Fruit fly (Drosophila melanogaster) whole organism, embryonic: ENCODE measurements around the gene Cog3.

Experiments used
- CG10274 ChIP-seq: fragments of 200-800 bp; sonication (Bioruptor generic); optimal IDR thresholded peaks from 3 replicates; lab custom pipeline; 2017; ENCODE audit warnings: missing biosample characterization, mild to moderate bottlenecking, missing genetic modification characterization
- CG10366 ChIP-seq: fragments of 200-800 bp; sonication (Bioruptor generic); IDR thresholded peaks from 2 replicates; pipeline ENCODE4 v1.3.6; 2022; ENCODE audit warnings: missing biosample characterization, missing genetic modification characterization
- CG10565 ChIP-seq: fragments of 200-800 bp; sonication (Bioruptor generic); optimal IDR thresholded peaks from 3 replicates; lab custom pipeline; 2016; ENCODE audit warnings: missing biosample characterization, mild to moderate bottlenecking, missing genetic modification characterization
- CG10979 ChIP-seq: fragments of 200-800 bp; sonication (Bioruptor generic); optimal IDR thresholded peaks from 2 replicates; lab custom pipeline; 2018; ENCODE audit warnings: missing biosample characterization, mild to moderate bottlenecking, missing genetic modification characterization, moderate library complexity
- CG11504 ChIP-seq: fragments of 200-800 bp; sonication (Bioruptor generic); optimal IDR thresholded peaks from 3 replicates; lab custom pipeline; 2019; ENCODE audit warnings: missing biosample characterization, mild to moderate bottlenecking, missing genetic modification characterization, moderate library complexity
- CG12155 ChIP-seq: fragments of 200-800 bp; sonication (Bioruptor generic); optimal IDR thresholded peaks from 3 replicates; lab custom pipeline; 2016; ENCODE audit warnings: missing biosample characterization, missing genetic modification characterization
- CG13287 ChIP-seq: fragments of 200-800 bp; sonication (Bioruptor generic); IDR thresholded peaks from 2 replicates; pipeline ENCODE4 v1.3.6; 2022; ENCODE audit warnings: missing biosample characterization, missing genetic modification characterization; ENCODE audit not compliant: partially characterized antibody
- CG14667 ChIP-seq: fragments of 200-800 bp; sonication (Bioruptor generic); IDR thresholded peaks from 2 replicates; pipeline ENCODE4 v1.3.6; 2022; ENCODE audit warnings: missing biosample characterization, missing genetic modification characterization
- CG15696 ChIP-seq: fragments of 200-800 bp; sonication (Bioruptor generic); optimal IDR thresholded peaks from 2 replicates; lab custom pipeline; 2019; ENCODE audit warnings: missing biosample characterization, mild to moderate bottlenecking, missing genetic modification characterization, moderate library complexity
- CG1647 ChIP-seq: fragments of 200-800 bp; sonication (Bioruptor generic); optimal IDR thresholded peaks from 3 replicates; lab custom pipeline; 2016; ENCODE audit warnings: missing biosample characterization, missing genetic modification characterization
- CG17568 ChIP-seq: fragments of 200-800 bp; sonication (Bioruptor generic); optimal IDR thresholded peaks from 2 replicates; lab custom pipeline; 2018; ENCODE audit warnings: missing biosample characterization, mild to moderate bottlenecking, missing genetic modification characterization, moderate library complexity
- CG31441 ChIP-seq: fragments of 200-800 bp; sonication (Bioruptor generic); IDR thresholded peaks from 2 replicates; pipeline ENCODE4 v1.3.6; 2022; ENCODE audit warnings: missing biosample characterization, missing genetic modification characterization
- CG3407 ChIP-seq: fragments of 200-800 bp; sonication (Bioruptor generic); optimal IDR thresholded peaks from 2 replicates; lab custom pipeline; 2018; ENCODE audit warnings: missing biosample characterization, mild to moderate bottlenecking, missing genetic modification characterization
- CG34224 ChIP-seq: fragments of 200-800 bp; sonication (Bioruptor generic); IDR thresholded peaks from 3 replicates; pipeline ENCODE4 v1.3.6; 2022; ENCODE audit warnings: missing biosample characterization, missing genetic modification characterization; ENCODE audit not compliant: partially characterized antibody
- CG34422 ChIP-seq: fragments of 200-800 bp; sonication (Bioruptor generic); IDR thresholded peaks from 3 replicates; pipeline ENCODE4 v1.3.6; 2022; ENCODE audit warnings: missing biosample characterization, missing genetic modification characterization
- CG4854 ChIP-seq: fragments of 200-800 bp; sonication (Bioruptor generic); optimal IDR thresholded peaks from 2 replicates; lab custom pipeline; 2016; ENCODE audit warnings: missing biosample characterization, missing genetic modification characterization, inconsistent platforms
- CG5245 ChIP-seq: fragments of 200-800 bp; sonication (Bioruptor generic); optimal IDR thresholded peaks from 3 replicates; lab custom pipeline; 2016; ENCODE audit warnings: missing biosample characterization, missing genetic modification characterization
- CG5953 ChIP-seq: fragments of 200-800 bp; sonication (Bioruptor generic); IDR thresholded peaks from 2 replicates; pipeline ENCODE4 v1.3.6; 2022; ENCODE audit warnings: missing biosample characterization, missing genetic modification characterization
- CG8290 ChIP-seq, 3 experiments: fragments of 200-800 bp; sonication (Bioruptor generic); optimal IDR thresholded peaks; 2 replicates each; lab custom pipeline; 2016 to 2019; ENCODE audit warnings: missing biosample characterization in 3 of 3, missing genetic modification characterization in 3 of 3, mild to moderate bottlenecking in 2 of 3, moderate library complexity in 1 of 3
- CG8388 ChIP-seq: fragments of 200-800 bp; sonication (Bioruptor generic); optimal IDR thresholded peaks from 2 replicates; lab custom pipeline; 2019; ENCODE audit warnings: missing biosample characterization, mild to moderate bottlenecking, missing genetic modification characterization, moderate library complexity
- CG9609 ChIP-seq: fragments of 200-800 bp; sonication (Bioruptor generic); optimal IDR thresholded peaks from 3 replicates; lab custom pipeline; 2016; ENCODE audit warnings: missing biosample characterization, missing genetic modification characterization
- Deaf1 ChIP-seq: fragments of 200-800 bp; optimal IDR thresholded peaks from 3 replicates; lab custom pipeline; 2019; ENCODE audit warnings: missing biosample characterization, mild to moderate bottlenecking, missing genetic modification characterization, moderate library complexity
- Dek ChIP-seq: fragments of 200-800 bp; sonication (Bioruptor generic); optimal IDR thresholded peaks from 3 replicates; lab custom pipeline; 2019; ENCODE audit warnings: missing biosample characterization, mild to moderate bottlenecking, missing genetic modification characterization, moderate library complexity
- Hand ChIP-seq: fragments of 200-800 bp; sonication (Bioruptor generic); optimal IDR thresholded peaks from 2 replicates; lab custom pipeline; 2017; ENCODE audit warnings: mild to moderate bottlenecking, missing biosample characterization, missing genetic modification reagents, missing genetic modification characterization
- Hmr ChIP-seq: fragments of 200-800 bp; sonication (Bioruptor generic); optimal IDR thresholded peaks from 3 replicates; lab custom pipeline; 2017; ENCODE audit warnings: mild to moderate bottlenecking, missing biosample characterization, missing genetic modification reagents, missing genetic modification characterization
- PHDP ChIP-seq: fragments of 200-800 bp; sonication (Bioruptor generic); optimal IDR thresholded peaks from 3 replicates; lab custom pipeline; 2018; ENCODE audit warnings: missing biosample characterization, mild to moderate bottlenecking, missing genetic modification characterization, moderate library complexity
- Trl ChIP-seq, 3 experiments: fragments of >200 bp in 2 of 3; fragments of 200-800 bp in 1 of 3; sonication (Bioruptor generic) in 1 of 3; optimal IDR thresholded peaks; 2 replicates in 1 of 3; 3 replicates in 2 of 3; lab custom pipeline; 2016 to 2017; ENCODE audit warnings: missing biosample characterization in 1 of 3, missing genetic modification characterization in 1 of 3
- Xbp1 ChIP-seq: fragments of 200-800 bp; sonication (Bioruptor generic); optimal IDR thresholded peaks from 3 replicates; lab custom pipeline; 2016; ENCODE audit warnings: missing biosample characterization, mild to moderate bottlenecking, missing genetic modification characterization
- az2 ChIP-seq: fragments of 200-800 bp; sonication (Bioruptor generic); optimal IDR thresholded peaks from 3 replicates; lab custom pipeline; 2016; ENCODE audit warnings: missing biosample characterization, missing genetic modification characterization
- bab2 ChIP-seq: fragments of 200-800 bp; sonication (Bioruptor generic); optimal IDR thresholded peaks from 2 replicates; lab custom pipeline; 2016; ENCODE audit warnings: missing biosample characterization, missing genetic modification characterization
- crol ChIP-seq: fragments of 200-800 bp; sonication (Bioruptor generic); IDR thresholded peaks from 2 replicates; pipeline ENCODE4 v1.3.6; 2022; ENCODE audit warnings: missing biosample characterization, missing genetic modification characterization
- disco-r ChIP-seq: fragments of 200-800 bp; sonication (Bioruptor generic); optimal IDR thresholded peaks from 2 replicates; lab custom pipeline; 2016; ENCODE audit warnings: missing biosample characterization, missing genetic modification characterization
- gem ChIP-seq: fragments of 200-800 bp; sonication (Bioruptor generic); optimal IDR thresholded peaks from 2 replicates; lab custom pipeline; 2019; ENCODE audit warnings: missing biosample characterization, mild to moderate bottlenecking, missing genetic modification characterization, moderate library complexity
- grn ChIP-seq: fragments of 200-800 bp; sonication (Bioruptor generic); optimal IDR thresholded peaks from 3 replicates; lab custom pipeline; 2017; ENCODE audit warnings: missing biosample characterization, missing genetic modification characterization
- h ChIP-seq: fragments of >200 bp; optimal IDR thresholded peaks from 2 replicates; lab custom pipeline; 2017
- kay ChIP-seq: fragments of 200-800 bp; sonication (Bioruptor generic); optimal IDR thresholded peaks from 2 replicates; lab custom pipeline; 2016; ENCODE audit warnings: missing biosample characterization, missing genetic modification characterization
- lov ChIP-seq, 2 experiments: fragments of 200-800 bp in 1 of 2; fragments of >200 bp in 1 of 2; sonication (Bioruptor generic) in 1 of 2; IDR thresholded peaks in 1 of 2; optimal IDR thresholded peaks in 1 of 2; 2 replicates in 1 of 2; 3 replicates in 1 of 2; pipeline versions ENCODE4 v1.3.6 to Lab custom; 2017 to 2022; ENCODE audit warnings: missing biosample characterization in 1 of 2, missing genetic modification characterization in 1 of 2
- nom ChIP-seq: fragments of 200-800 bp; sonication (Bioruptor generic); optimal IDR thresholded peaks from 2 replicates; lab custom pipeline; 2017; ENCODE audit warnings: missing biosample characterization, missing genetic modification characterization, mild to moderate bottlenecking, moderate library complexity, missing genetic modification reagents
- pros ChIP-seq: fragments of 200-800 bp; sonication (Bioruptor generic); optimal IDR thresholded peaks from 3 replicates; lab custom pipeline; 2019; ENCODE audit warnings: missing biosample characterization, mild to moderate bottlenecking, missing genetic modification characterization, moderate library complexity
- pzg ChIP-seq: fragments of 200-800 bp; sonication (Bioruptor generic); optimal IDR thresholded peaks from 3 replicates; lab custom pipeline; 2018; ENCODE audit warnings: missing biosample characterization, mild to moderate bottlenecking, missing genetic modification characterization, moderate library complexity
- run ChIP-seq: fragments of 200-800 bp; sonication (Bioruptor generic); optimal IDR thresholded peaks from 3 replicates; lab custom pipeline; 2018; ENCODE audit warnings: missing biosample characterization, mild to moderate bottlenecking, missing genetic modification characterization
- salm ChIP-seq: fragments of 200-800 bp; sonication (Bioruptor generic); optimal IDR thresholded peaks from 2 replicates; lab custom pipeline; 2018; ENCODE audit warnings: missing biosample characterization, mild to moderate bottlenecking, missing genetic modification characterization
- sc ChIP-seq, 3 experiments: fragments of >200 bp in 2 of 3; fragments of 200-800 bp in 1 of 3; sonication (Bioruptor generic) in 1 of 3; optimal IDR thresholded peaks; 2 replicates in 2 of 3; 3 replicates in 1 of 3; lab custom pipeline; 2017; ENCODE audit warnings: mild to moderate bottlenecking in 1 of 3, missing biosample characterization in 1 of 3, missing genetic modification characterization in 1 of 3, missing genetic modification reagents in 1 of 3
- shn ChIP-seq: fragments of 200-800 bp; sonication (Bioruptor generic); optimal IDR thresholded peaks from 3 replicates; lab custom pipeline; 2016; ENCODE audit warnings: missing biosample characterization, missing genetic modification characterization
- sug ChIP-seq: fragments of 200-800 bp; optimal IDR thresholded peaks from 2 replicates; lab custom pipeline; 2019; ENCODE audit warnings: missing biosample characterization, mild to moderate bottlenecking, missing genetic modification characterization, moderate library complexity
- tap ChIP-seq: fragments of 200-800 bp; optimal IDR thresholded peaks from 3 replicates; lab custom pipeline; 2019; ENCODE audit warnings: missing biosample characterization, mild to moderate bottlenecking, missing genetic modification characterization, moderate library complexity
- ttk ChIP-seq: fragments of 200-800 bp; sonication (Bioruptor generic); IDR thresholded peaks from 2 replicates; pipeline ENCODE4 v2.1.2; 2022; ENCODE audit warnings: missing biosample characterization, missing genetic modification characterization
- zfh2 ChIP-seq: fragments of 200-800 bp; sonication (Bioruptor generic); optimal IDR thresholded peaks from 2 replicates; lab custom pipeline; 2016; ENCODE audit warnings: missing biosample characterization, missing genetic modification characterization

Cog3 gene

DNA sequence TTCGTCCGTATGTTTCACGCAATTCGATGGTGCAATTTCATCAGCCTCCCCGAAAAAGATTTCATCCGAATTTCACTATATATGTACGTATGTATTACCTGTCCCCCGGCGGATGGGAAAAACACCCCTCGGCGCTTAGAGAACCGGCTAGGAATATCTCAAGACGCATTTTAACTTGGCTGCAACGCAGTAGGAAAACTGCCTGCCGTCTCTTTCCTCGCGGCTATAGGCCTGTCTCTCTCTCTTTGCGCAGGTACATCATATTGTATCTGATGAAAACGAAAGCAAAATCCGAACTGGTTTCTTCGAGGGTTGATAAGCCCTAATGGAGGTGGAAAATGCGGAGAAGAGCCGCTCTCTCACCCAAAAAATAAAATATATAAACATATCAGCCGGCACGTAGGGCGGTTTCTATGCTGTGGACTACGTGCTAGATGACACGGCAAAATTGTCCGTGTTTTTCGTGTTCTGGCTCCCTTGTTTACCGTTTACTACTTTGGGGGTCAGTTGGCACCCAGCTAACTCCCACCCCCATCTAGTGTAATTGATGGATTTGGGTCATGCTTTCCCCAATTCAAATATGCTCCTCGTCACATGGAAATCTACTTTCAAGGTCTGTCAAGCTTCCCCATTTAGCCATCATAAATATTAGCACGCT, 19.7 kb upstream of the Cog3 start (continued):
- no peak for TF ChIP-seq CG15696 (tag; lab: Kevin White, UChicago)
- TF ChIP-seq Hmr = no peak
- no peak for TF ChIP-seq CG4854 (GFP tag; lab: Kevin White, UChicago)
- TF ChIP-seq CG10366 = no peak
- TF ChIP-seq nom (GFP tag; lab: Kevin White, UChicago) = no peak
- TF ChIP-seq Trl (optimal IDR thresholded peaks at IDR 0.05; lab: Kevin White, UChicago) = peak; percentile 34 to 49
- TF ChIP-seq Trl (GFP tag; optimal IDR thresholded peaks at IDR 0.05; lab: Kevin White, UChicago) = no peak
- TF ChIP-seq CG34224 = peak; percentile 38; the same call in 1 of the 3 replicates
- peak; percentile 55; the same call in 1 of the 2 replicates for TF ChIP-seq crol (GFP tag; lab: Robert Waterston, UW)
- no peak for TF ChIP-seq CG5953
- TF ChIP-seq grn (GFP tag; lab: Kevin White, UChicago) = peak; percentile 56
- no peak for TF ChIP-seq zfh2 (GFP tag; lab: Kevin White, UChicago)
- no peak for TF ChIP-seq CG10274 (GFP tag; lab: Kevin White, UChicago)
- TF ChIP-seq az2 (GFP tag; lab: Kevin White, UChicago) = no peak
- TF ChIP-seq CG8388 = no peak
- no peak for TF ChIP-seq Xbp1 (GFP tag; lab: Kevin White, UChicago)
- TF ChIP-seq shn (GFP tag; lab: Kevin White, UChicago) = no peak
- TF ChIP-seq CG13287 = 0 out of 2 replicates have a peak, but pooled peaks have one; percentile 6
- no peak for TF ChIP-seq CG8290 (GFP tag; optimal IDR thresholded peaks at IDR 0.05; lab: Kevin White, UChicago)
- TF ChIP-seq CG8290 (tag; optimal IDR thresholded peaks at IDR 0.05; lab: Kevin White, UChicago) = peak in 1 of 2 experiments; percentile 7
- TF ChIP-seq CG14667 (GFP tag; lab: Robert Waterston, UW) = no peak
- peak; percentile 99 for TF ChIP-seq pros
- TF ChIP-seq Hand = no peak
- TF ChIP-seq CG11504 = no peak
- no peak for TF ChIP-seq lov (optimal IDR thresholded peaks at IDR 0.05; lab: Kevin White, UChicago)
- TF ChIP-seq lov (GFP tag; IDR thresholded peaks at IDR 0.05; lab: Robert Waterston, UW) = 0 out of 3 replicates have a peak, but pooled peaks have one; percentile 60
- no peak for TF ChIP-seq gem
- peak; percentile 6 for TF ChIP-seq sug
- TF ChIP-seq Deaf1 (tag; lab: Kevin White, UChicago) = peak; percentile 68
- TF ChIP-seq CG10565 (GFP tag; lab: Kevin White, UChicago) = no peak

DNA sequence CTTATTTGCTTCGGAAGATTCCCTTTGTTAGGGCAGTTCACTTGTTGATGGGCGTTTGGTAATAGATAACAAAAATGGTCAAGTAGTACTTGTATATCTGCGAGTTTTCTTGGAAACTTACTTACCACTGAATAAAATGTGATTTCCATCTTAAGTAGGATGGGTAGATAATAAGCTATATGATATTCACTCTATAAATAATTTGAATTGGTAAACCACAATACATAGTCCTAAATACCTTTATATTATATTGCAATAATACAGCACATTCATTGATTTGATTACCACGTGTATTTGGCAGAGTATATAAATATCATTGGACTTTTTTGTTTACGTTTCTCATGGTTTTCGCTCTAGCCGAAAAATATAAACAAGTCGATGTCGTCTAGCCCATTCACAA, 19.1 kb upstream of the Cog3 start:
- TF ChIP-seq kay (GFP tag; lab: Kevin White, UChicago) (peak; percentile 11), Dek (peak; percentile 77), h (lab: Kevin White, UChicago) (no peak), CG34422 (GFP tag; lab: Robert Waterston, UW) (peak; percentile 81), CG5245 (GFP tag; lab: Kevin White, UChicago) (no peak), CG11504 (peak; percentile 77), salm (tag; lab: Kevin White, UChicago) (peak; percentile 24), CG17568 (GFP tag; lab: Kevin White, UChicago) (peak; percentile 66), run (tag; lab: Kevin White, UChicago) (peak; percentile 33), CG9609 (peak; percentile 10), pzg (no peak), CG10979 (tag; lab: Kevin White, UChicago) (peak; percentile 58), az2 (GFP tag; lab: Kevin White, UChicago) (peak; percentile 50), CG3407 (GFP tag; lab: Kevin White, UChicago) (peak; percentile 6), disco-r (GFP tag; lab: Kevin White, UChicago) (peak; percentile 8), ttk (GFP tag; lab: Robert Waterston, UW) (0 out of 2 replicates have a peak, but pooled peaks have one; percentile 37), tap (peak; percentile 64), CG12155 (GFP tag; lab: Kevin White, UChicago) (peak; percentile 53), CG1647 (GFP tag; lab: Kevin White, UChicago) (no peak), PHDP (peak; percentile 64), sc (optimal IDR thresholded peaks at IDR 0.05; lab: Kevin White, UChicago) (no peak), sc (GFP tag; optimal IDR thresholded peaks at IDR 0.05; lab: Kevin White, UChicago) (peak; percentile 16), bab2 (GFP tag; lab: Kevin White, UChicago) (peak; percentile 50), CG31441 (GFP tag; lab: Robert Waterston, UW) (peak; percentile 61)
